Worm (Caenorhabditis elegans) whole organism, L4 larva: Measurements from ENCODE around the gene pgap-2.
A peak's percentile ranks its signal among the peaks of the same experiment; 100 is the strongest.

ENCODE experiments used
- F10B5.3 ChIP-seq: sonication (generic microtip); optimal IDR thresholded peaks from 2 replicates; lab custom pipeline; 2016; ENCODE audit warnings: mild to moderate bottlenecking, missing genetic modification characterization, missing compliant biosample characterization
- F26F4.8 ChIP-seq: fragments of 200-800 bp; sonication (Bioruptor generic); conservative IDR thresholded peaks from 2 replicates; pipeline ENCODE4 v1.3.6; 2022; ENCODE audit warnings: missing genetic modification characterization, missing compliant biosample characterization
- F37D6.2 ChIP-seq: sonication (generic microtip); optimal IDR thresholded peaks from 2 replicates; lab custom pipeline; 2016; ENCODE audit warnings: mild to moderate bottlenecking, missing genetic modification characterization, missing compliant biosample characterization
- F49E8.2 ChIP-seq: sonication (generic microtip); optimal IDR thresholded peaks from 2 replicates; lab custom pipeline; 2016; ENCODE audit warnings: missing compliant biosample characterization, mild to moderate bottlenecking, missing genetic modification characterization, borderline replicate concordance
- T26A8.4 ChIP-seq: fragments of 200-800 bp; sonication (Bioruptor generic); IDR thresholded peaks from 2 replicates; pipeline ENCODE4 v1.3.6; 2022; ENCODE audit warnings: missing genetic modification characterization, missing compliant biosample characterization
- ZK546.5 ChIP-seq, 2 experiments: sonication (generic microtip); optimal IDR thresholded peaks; 2 replicates each; lab custom pipeline; 2017; ENCODE audit warnings: missing biosample characterization in 2 of 2, missing genetic modification characterization in 2 of 2
- aha-1 ChIP-seq: fragments of 150-350 bp; peaks from one replicate; lab custom pipeline; 2014; ENCODE audit warnings: missing biosample characterization, missing genetic modification characterization
- aly-2 ChIP-seq: sonication (generic microtip); optimal IDR thresholded peaks from 2 replicates; lab custom pipeline; 2018; ENCODE audit warnings: missing biosample characterization, missing genetic modification characterization
- ama-1 ChIP-seq: fragments of 150-350 bp; optimal IDR thresholded peaks from 2 replicates; lab custom pipeline; 2014; ENCODE audit warnings: inconsistent platforms, mixed read lengths
- attf-4 ChIP-seq: sonication (generic microtip); optimal IDR thresholded peaks from 3 replicates; lab custom pipeline; 2017; ENCODE audit warnings: missing biosample characterization, missing genetic modification characterization
- ceh-28 ChIP-seq: fragments of 150-350 bp; optimal IDR thresholded peaks from 2 replicates; lab custom pipeline; 2014; ENCODE audit warnings: missing biosample characterization, missing genetic modification reagents, missing genetic modification characterization
- ceh-32 ChIP-seq: sonication (generic microtip); optimal IDR thresholded peaks from 2 replicates; lab custom pipeline; 2016; ENCODE audit warnings: mild to moderate bottlenecking, missing genetic modification characterization, missing compliant biosample characterization; ENCODE audit not compliant: poor library complexity
- daf-16 ChIP-seq, 3 experiments: sonication (generic microtip); optimal IDR thresholded peaks; 2 replicates each; lab custom pipeline; 2016 to 2017; ENCODE audit warnings: missing genetic modification characterization in 3 of 3, missing genetic modification reagents in 3 of 3, mild to moderate bottlenecking in 2 of 3, missing compliant biosample characterization in 2 of 3, missing biosample characterization in 1 of 3, moderate library complexity in 1 of 3
- daf-19 ChIP-seq: fragments of 200-800 bp; sonication (Bioruptor generic); conservative IDR thresholded peaks from 2 replicates; pipeline ENCODE4 v1.3.6; 2022; ENCODE audit warnings: missing genetic modification characterization, missing compliant biosample characterization
- dve-1 ChIP-seq: sonication (generic microtip); optimal IDR thresholded peaks from 2 replicates; lab custom pipeline; 2017; ENCODE audit warnings: antibody characterized with exemption, mild to moderate bottlenecking, missing genetic modification characterization, missing compliant biosample characterization; ENCODE audit not compliant: insufficient read depth
- fkh-10 ChIP-seq: fragments of 150-350 bp; optimal IDR thresholded peaks from 2 replicates; lab custom pipeline; 2014; ENCODE audit warnings: missing biosample characterization, missing genetic modification reagents, missing genetic modification characterization
- hlh-30 ChIP-seq: sonication (generic microtip); optimal IDR thresholded peaks from 2 replicates; lab custom pipeline; 2017; ENCODE audit warnings: antibody characterized with exemption, mild to moderate bottlenecking, missing genetic modification characterization, missing compliant biosample characterization; ENCODE audit not compliant: insufficient read depth
- hmg-1.1 ChIP-seq: fragments of 200-800 bp; sonication (Bioruptor generic); IDR thresholded peaks from 2 replicates; pipeline ENCODE4 v1.3.6; 2022; ENCODE audit warnings: missing genetic modification reagents, missing genetic modification characterization, missing compliant biosample characterization
- lin-38 ChIP-seq: fragments of 200-800 bp; sonication (Bioruptor generic); IDR thresholded peaks from 2 replicates; pipeline ENCODE4 v1.3.6; 2022; ENCODE audit warnings: missing genetic modification reagents, missing genetic modification characterization, missing compliant biosample characterization
- lin-39 ChIP-seq: fragments of 150-350 bp; optimal IDR thresholded peaks from 2 replicates; lab custom pipeline; 2014; ENCODE audit warnings: missing biosample characterization, missing genetic modification reagents, missing genetic modification characterization
- madf-5 ChIP-seq, 2 experiments: fragments of 200-800 bp; sonication (Bioruptor generic); IDR thresholded peaks; 2 replicates each; pipeline ENCODE4 v1.3.6; 2022; ENCODE audit warnings: missing compliant biosample characterization in 2 of 2, missing genetic modification characterization in 2 of 2
- madf-9 ChIP-seq: fragments of 200-800 bp; sonication (Bioruptor generic); conservative IDR thresholded peaks from 2 replicates; pipeline ENCODE4 v1.3.6; 2022; ENCODE audit warnings: missing genetic modification reagents, missing genetic modification characterization, missing compliant biosample characterization
- mdl-1 ChIP-seq, 2 experiments: fragments of 150-350 bp in 1 of 2; sonication (generic microtip) in 1 of 2; optimal IDR thresholded peaks; 2 replicates each; lab custom pipeline; 2014 to 2017; ENCODE audit warnings: missing biosample characterization in 2 of 2, missing genetic modification characterization in 2 of 2
- mdt-29 ChIP-seq: fragments of 200-800 bp; sonication (Bioruptor generic); IDR thresholded peaks from 2 replicates; pipeline ENCODE4 v1.3.6; 2022; ENCODE audit warnings: missing genetic modification reagents, missing genetic modification characterization, missing compliant biosample characterization
- mes-2 ChIP-seq: sonication (generic microtip); optimal IDR thresholded peaks from 2 replicates; lab custom pipeline; 2016; ENCODE audit warnings: missing genotype, mild to moderate bottlenecking, missing genetic modification characterization, missing compliant biosample characterization; ENCODE audit not compliant: poor library complexity, severe bottlenecking
- mxl-2 ChIP-seq: fragments of 200-800 bp; sonication (Bioruptor generic); conservative IDR thresholded peaks from 2 replicates; pipeline ENCODE4 v1.3.6; 2022; ENCODE audit warnings: missing genetic modification reagents, missing genetic modification characterization, missing compliant biosample characterization
- mxl-3 ChIP-seq: fragments of 200-800 bp; sonication (Bioruptor generic); optimal IDR thresholded peaks from 2 replicates; lab custom pipeline; 2018; ENCODE audit warnings: mild to moderate bottlenecking, missing genetic modification characterization, missing compliant biosample characterization
- nhr-10 ChIP-seq: fragments of 150-350 bp; optimal IDR thresholded peaks from 2 replicates; lab custom pipeline; 2014; ENCODE audit warnings: missing biosample characterization, missing genetic modification characterization
- nhr-102 ChIP-seq: sonication (generic microtip); optimal IDR thresholded peaks from 2 replicates; lab custom pipeline; 2016; ENCODE audit warnings: mild to moderate bottlenecking, missing genetic modification characterization, moderate library complexity, missing compliant biosample characterization
- nhr-11 ChIP-seq: fragments of 150-350 bp; optimal IDR thresholded peaks from 2 replicates; lab custom pipeline; 2014; ENCODE audit warnings: missing biosample characterization, missing genetic modification characterization
- nhr-28 ChIP-seq: fragments of 150-350 bp; optimal IDR thresholded peaks from 2 replicates; lab custom pipeline; 2014; ENCODE audit warnings: missing biosample characterization, missing genetic modification characterization
- nhr-48 ChIP-seq: sonication (generic microtip); optimal IDR thresholded peaks from 2 replicates; lab custom pipeline; 2016; ENCODE audit warnings: mild to moderate bottlenecking, missing genetic modification characterization, missing compliant biosample characterization
- nhr-6 ChIP-seq: fragments of 150-350 bp; optimal IDR thresholded peaks from 2 replicates; lab custom pipeline; 2014; ENCODE audit warnings: missing biosample characterization, missing genetic modification characterization
- pqm-1 ChIP-seq: sonication (generic microtip); optimal IDR thresholded peaks from 2 replicates; lab custom pipeline; 2017; ENCODE audit warnings: missing biosample characterization, missing genetic modification characterization
- rbr-2 ChIP-seq: sonication (generic microtip); optimal IDR thresholded peaks from 2 replicates; lab custom pipeline; 2016; ENCODE audit warnings: missing genotype, missing genetic modification characterization, missing compliant biosample characterization
- saeg-2 ChIP-seq: fragments of 200-800 bp; sonication (Bioruptor generic); IDR thresholded peaks from 2 replicates; pipeline ENCODE4 v1.3.6; 2022; ENCODE audit warnings: missing genetic modification reagents, missing genetic modification characterization, missing compliant biosample characterization
- sdz-12 ChIP-seq: fragments of 200-800 bp; sonication (Bioruptor generic); optimal IDR thresholded peaks from 2 replicates; lab custom pipeline; 2018; ENCODE audit warnings: mild to moderate bottlenecking, missing genetic modification characterization, missing compliant biosample characterization
- snpc-1.2 ChIP-seq: fragments of 200-800 bp; sonication (Bioruptor generic); IDR thresholded peaks from 2 replicates; pipeline ENCODE4 v1.3.6; 2022; ENCODE audit warnings: missing genetic modification reagents, missing genetic modification characterization, missing compliant biosample characterization
- tag-97 ChIP-seq: fragments of 200-800 bp; sonication (Bioruptor generic); IDR thresholded peaks from 2 replicates; pipeline ENCODE4 v1.3.6; 2022; ENCODE audit warnings: missing genetic modification characterization, missing compliant biosample characterization
- tra-1 ChIP-seq: fragments of 200-800 bp; sonication (Bioruptor generic); IDR thresholded peaks from 2 replicates; pipeline ENCODE4 v1.3.6; 2022; ENCODE audit warnings: missing genetic modification reagents, missing genetic modification characterization, missing compliant biosample characterization
- unc-62 ChIP-seq, 3 experiments: fragments of 150-350 bp in 1 of 3; sonication (generic microtip); optimal IDR thresholded peaks in 2 of 3; peaks in 1 of 3; 1 replicate in 1 of 3; 2 replicates in 2 of 3; lab custom pipeline; 2014 to 2017; ENCODE audit warnings: missing biosample characterization in 3 of 3, missing genetic modification characterization in 3 of 3, missing genetic modification reagents in 3 of 3, missing genotype in 1 of 3
- zag-1 ChIP-seq: fragments of 150-350 bp; optimal IDR thresholded peaks from 2 replicates; lab custom pipeline; 2014; ENCODE audit warnings: missing biosample characterization, missing genetic modification characterization
- zip-2 ChIP-seq: fragments of 150-350 bp; optimal IDR thresholded peaks from 2 replicates; lab custom pipeline; 2014; ENCODE audit warnings: missing biosample characterization, missing genetic modification characterization

Gene pgap-2

DNA sequence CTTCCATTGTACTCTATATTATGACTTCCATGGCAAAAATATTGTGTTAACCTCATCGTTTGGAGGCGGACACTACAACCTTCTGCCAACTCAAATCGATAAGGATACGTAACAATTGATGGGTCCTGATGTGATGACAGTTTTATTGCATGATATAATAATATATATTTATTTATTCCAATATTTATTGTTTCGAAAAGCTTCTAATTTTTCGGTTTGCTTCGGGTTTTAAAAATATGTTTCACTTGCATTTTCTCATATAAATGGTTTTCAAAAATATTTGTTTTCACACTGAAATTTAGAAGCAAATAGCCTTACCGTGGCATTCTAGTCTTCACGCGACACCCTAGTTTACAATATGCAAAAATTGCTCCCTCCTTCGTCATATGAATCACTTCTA is 1.4 kb downstream of the pgap-2 start, which contains the start of gene T04A8.13:
T04A8.13 (plus strand) TSS at position 301 of the 400 bp plus-strand sequence.
- TF ChIP-seq dve-1 (tag; lab: Kevin White, UChicago) (no peak), aly-2 (tag; lab: Kevin White, UChicago) (no peak), snpc-1.2 (GFP tag; lab: Robert Waterston, UW) (no peak), zag-1 (no peak), F26F4.8 (GFP tag; lab: Robert Waterston, UW) (no peak), nhr-102 (tag; lab: Kevin White, UChicago) (no peak), lin-39 (tag; lab: Kevin White, UChicago) (no peak)

ce11 chrIII:4708909-4709308 is 3.6 kb downstream of the pgap-2 start, which contains the start of gene T04A8.18:
T04A8.18 (plus strand) TSS chrIII:4709209.
- TF ChIP-seq fkh-10 (GFP tag; lab: Kevin White, UChicago) (no peak), mdl-1 (tag; optimal IDR thresholded peaks at IDR 0.05; lab: Kevin White, UChicago) (no peak), aly-2 (tag; lab: Kevin White, UChicago) (no peak), hmg-1.1 (no peak), hlh-30 (no peak), F10B5.3 (tag; lab: Kevin White, UChicago) (no peak), mxl-3 (GFP tag; lab: Kevin White, UChicago) (no peak), mes-2 (tag; lab: Kevin White, UChicago) (no peak), madf-9 (GFP tag; lab: Robert Waterston, UW) (no peak)
- TF ChIP-seq, all 104 proteins: peak for 0

- TF ChIP-seq nhr-11 (tag; lab: Kevin White, UChicago) (no peak), zag-1 (no peak), mdt-29 (GFP tag; lab: Robert Waterston, UW) (no peak), nhr-10 (tag; lab: Kevin White, UChicago) (no peak), tag-97 (no peak), ZK546.5 (tag; optimal IDR thresholded peaks at IDR 0.05; lab: Kevin White, UChicago) (no peak), nhr-28 (tag; lab: Kevin White, UChicago) (no peak), pqm-1 (tag; lab: Kevin White, UChicago) (no peak), mxl-2 (GFP tag; lab: Robert Waterston, UW) (no peak), ceh-32 (no peak), aly-2 (tag; lab: Kevin White, UChicago) (no peak), T26A8.4 (GFP tag; lab: Robert Waterston, UW) (no peak), sdz-12 (GFP tag; lab: Kevin White, UChicago) (no peak), zip-2 (tag; lab: Kevin White, UChicago) (no peak), rbr-2 (no peak), nhr-6 (tag; lab: Kevin White, UChicago) (no peak), F37D6.2 (tag; lab: Kevin White, UChicago) (no peak), F49E8.2 (no peak)
- TF ChIP-seq, all 104 proteins: peak for 0
Measured at ce11 chrIII:4715088-4715487, 9.8 kb downstream of the pgap-2 start, which contains the start of gene him-18. him-18 (minus strand) TSS chrIII:4715188.

DNA sequence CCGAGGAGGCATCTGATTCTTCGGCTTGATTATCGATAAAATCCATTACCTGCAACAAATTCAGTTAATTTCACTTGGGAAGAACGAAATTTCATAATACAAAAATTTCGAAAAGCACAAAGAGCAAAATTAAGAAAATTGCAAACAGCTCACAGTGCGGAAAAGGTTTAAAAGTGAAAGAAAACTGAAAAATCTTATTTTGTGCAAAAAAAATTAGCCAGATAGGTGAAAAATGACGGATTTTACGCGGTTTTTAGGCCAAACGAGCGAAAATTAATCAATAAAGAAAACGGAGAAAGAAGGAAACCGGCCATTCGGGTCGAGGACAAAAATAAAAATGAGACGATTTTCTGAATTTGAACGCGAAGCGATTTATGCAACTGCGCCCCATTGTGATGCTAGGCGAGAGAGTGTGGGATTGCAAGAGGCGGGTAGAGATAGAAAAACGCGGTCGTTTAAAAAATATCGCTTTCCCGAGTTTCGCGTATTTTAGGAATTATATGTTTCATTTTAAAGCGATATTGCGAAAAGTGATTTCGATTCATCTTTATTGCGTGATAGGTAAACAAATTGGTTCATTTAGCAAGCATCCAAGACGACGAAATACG is 15.4 kb downstream of the pgap-2 start, which contains the start of gene emb-5:
emb-5 (minus strand) TSS at position 51 of the 608 bp plus-strand sequence.
- TF ChIP-seq aha-1 (tag; lab: Kevin White, UChicago) (no peak), snpc-1.2 (GFP tag; lab: Robert Waterston, UW) (no peak), mxl-3 (GFP tag; lab: Kevin White, UChicago) (no peak), nhr-28 (tag; lab: Kevin White, UChicago) (peak; percentile 27), madf-5 (GFP tag; IDR thresholded peaks at IDR 0.05; lab: Robert Waterston, UW) (no peak), tra-1 (GFP tag; lab: Robert Waterston, UW) (no peak), madf-9 (GFP tag; lab: Robert Waterston, UW) (no peak), mes-2 (tag; lab: Kevin White, UChicago) (peak; percentile 74), daf-16 (GFP tag; optimal IDR thresholded peaks at IDR 0.05; lab: Kevin White, UChicago) (no peak), daf-16 (tag; optimal IDR thresholded peaks at IDR 0.05; lab: Kevin White, UChicago) (peak; percentile 10), attf-4 (tag; lab: Kevin White, UChicago) (no peak), ceh-28 (tag; lab: Kevin White, UChicago) (no peak), saeg-2 (no peak), unc-62 (GFP tag; optimal IDR thresholded peaks at IDR 0.05 in 1 of 2; lab: Kevin White, UChicago) (peak in 1 of 2 experiments; percentile 5), unc-62 (tag; optimal IDR thresholded peaks at IDR 0.05; lab: Kevin White, UChicago) (no peak), T26A8.4 (GFP tag; lab: Robert Waterston, UW) (0 out of 2 replicates have a peak, but pooled peaks have one; percentile 28), ama-1 (lab: Kevin White, UChicago) (peak; percentile 68), nhr-48 (tag; lab: Kevin White, UChicago) (no peak), nhr-6 (tag; lab: Kevin White, UChicago) (peak; percentile 21), lin-38 (GFP tag; lab: Robert Waterston, UW) (peak; percentile 94), fkh-10 (GFP tag; lab: Kevin White, UChicago) (no peak), daf-19 (GFP tag; lab: Robert Waterston, UW) (no peak)
